Fruit fly (Drosophila melanogaster): ENCODE data around the gene btd.

DNA sequence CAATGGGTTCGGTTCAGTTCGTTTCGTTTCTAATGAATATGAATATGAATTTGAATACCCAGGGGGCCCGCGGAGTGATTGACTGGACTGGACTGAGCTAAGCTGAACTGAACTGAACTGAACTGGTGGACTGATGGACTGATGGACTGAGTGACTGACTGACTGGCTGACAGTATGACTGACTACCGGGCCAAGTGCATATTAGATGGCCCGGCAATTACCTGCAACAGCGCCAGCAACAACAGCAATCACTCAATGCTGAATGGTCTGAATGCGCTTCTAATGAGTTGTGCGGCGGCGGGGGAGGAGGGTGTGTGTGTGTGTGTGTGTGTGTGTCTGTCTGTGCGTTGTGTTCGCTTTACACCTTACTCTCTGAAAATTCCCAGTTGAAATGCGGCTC lies 40.8 kb downstream of the btd start:
- no peak for TF ChIP-seq BEAF-32 (GFP tag; optimal IDR thresholded peaks at IDR 0.05)
- TF ChIP-seq Fer2 (tag; optimal IDR thresholded peaks at IDR 0.05): no peak
- TF ChIP-seq GATAe (GFP tag; conservative IDR thresholded peaks at IDR 0.05): no peak
- TF ChIP-seq Spps (tag; optimal IDR thresholded peaks at IDR 0.05): no peak
- no peak for TF ChIP-seq HmgZ (tag; optimal IDR thresholded peaks at IDR 0.05)
- no peak for TF ChIP-seq onecut (GFP tag; IDR thresholded peaks at IDR 0.05)
- TF ChIP-seq CG14014 (GFP tag; IDR thresholded peaks at IDR 0.05): no peak
- TF ChIP-seq Dip3 (GFP tag; optimal IDR thresholded peaks at IDR 0.05): no peak
- no peak for TF ChIP-seq insv (GFP tag; optimal IDR thresholded peaks at IDR 0.05)
